Worm (Caenorhabditis elegans) whole organism, mixed stage, embryonic: ENCODE results near the gene C34C6.9.

Source experiments
- ceh-39 ChIP-seq: fragments of 150-350 bp; optimal IDR thresholded peaks from 2 replicates; lab custom pipeline; 2014; ENCODE audit warnings: missing biosample characterization, missing genetic modification characterization
- ceh-43 ChIP-seq: fragments of 200-800 bp; sonication (Bioruptor generic); optimal IDR thresholded peaks from 2 replicates; lab custom pipeline; 2018; ENCODE audit warnings: mild to moderate bottlenecking, missing genetic modification characterization, moderate library complexity, missing compliant biosample characterization
- ces-1 ChIP-seq: fragments of 150-350 bp; optimal IDR thresholded peaks from 2 replicates; lab custom pipeline; 2014; ENCODE audit warnings: missing biosample characterization, missing genetic modification reagents, missing genetic modification characterization
- elt-1 ChIP-seq: sonication (generic microtip); optimal IDR thresholded peaks from 2 replicates; lab custom pipeline; 2017; ENCODE audit warnings: missing genetic modification characterization, mild to moderate bottlenecking, missing compliant biosample characterization, antibody characterized with exemption, moderate library complexity, borderline replicate concordance; ENCODE audit not compliant: insufficient read depth
- lin-13 ChIP-seq: fragments of 150-350 bp; optimal IDR thresholded peaks from 2 replicates; lab custom pipeline; 2014; ENCODE audit warnings: missing biosample characterization, missing genetic modification characterization
- lin-32 ChIP-seq: fragments of 200-800 bp; sonication (Bioruptor generic); optimal IDR thresholded peaks from 2 replicates; lab custom pipeline; 2018; ENCODE audit warnings: mild to moderate bottlenecking, missing genetic modification characterization, missing compliant biosample characterization
- mls-2 ChIP-seq: sonication (generic microtip); optimal IDR thresholded peaks from 2 replicates; lab custom pipeline; 2016; ENCODE audit warnings: mild to moderate bottlenecking, missing genetic modification characterization, moderate library complexity, missing compliant biosample characterization
- nhr-76 ChIP-seq: sonication (generic microtip); optimal IDR thresholded peaks from 2 replicates; lab custom pipeline; 2017; ENCODE audit warnings: missing biosample characterization, missing genetic modification characterization
- pha-4 ChIP-seq: fragments of 150-350 bp; optimal IDR thresholded peaks from 2 replicates; lab custom pipeline; 2018; ENCODE audit warnings: missing biosample characterization, missing genetic modification reagents, missing genetic modification characterization
- sptf-1 ChIP-seq: sonication (generic microtip); optimal IDR thresholded peaks from 2 replicates; lab custom pipeline; 2017; ENCODE audit warnings: mild to moderate bottlenecking, missing genetic modification characterization, moderate library complexity, missing compliant biosample characterization
- tbx-8 ChIP-seq: fragments of 200-800 bp; sonication (Bioruptor generic); optimal IDR thresholded peaks from 2 replicates; lab custom pipeline; 2018; ENCODE audit warnings: mild to moderate bottlenecking, missing genetic modification characterization, moderate library complexity, missing compliant biosample characterization
- unc-120 ChIP-seq: sonication (generic microtip); optimal IDR thresholded peaks from 2 replicates; lab custom pipeline; 2017; ENCODE audit warnings: missing genetic modification characterization, missing compliant biosample characterization; ENCODE audit not compliant: poor library complexity, severe bottlenecking
- zip-8 ChIP-seq: fragments of 150-350 bp; optimal IDR thresholded peaks from 2 replicates; lab custom pipeline; 2014; ENCODE audit warnings: missing biosample characterization, missing genetic modification characterization

C34C6.9 gene

DNA sequence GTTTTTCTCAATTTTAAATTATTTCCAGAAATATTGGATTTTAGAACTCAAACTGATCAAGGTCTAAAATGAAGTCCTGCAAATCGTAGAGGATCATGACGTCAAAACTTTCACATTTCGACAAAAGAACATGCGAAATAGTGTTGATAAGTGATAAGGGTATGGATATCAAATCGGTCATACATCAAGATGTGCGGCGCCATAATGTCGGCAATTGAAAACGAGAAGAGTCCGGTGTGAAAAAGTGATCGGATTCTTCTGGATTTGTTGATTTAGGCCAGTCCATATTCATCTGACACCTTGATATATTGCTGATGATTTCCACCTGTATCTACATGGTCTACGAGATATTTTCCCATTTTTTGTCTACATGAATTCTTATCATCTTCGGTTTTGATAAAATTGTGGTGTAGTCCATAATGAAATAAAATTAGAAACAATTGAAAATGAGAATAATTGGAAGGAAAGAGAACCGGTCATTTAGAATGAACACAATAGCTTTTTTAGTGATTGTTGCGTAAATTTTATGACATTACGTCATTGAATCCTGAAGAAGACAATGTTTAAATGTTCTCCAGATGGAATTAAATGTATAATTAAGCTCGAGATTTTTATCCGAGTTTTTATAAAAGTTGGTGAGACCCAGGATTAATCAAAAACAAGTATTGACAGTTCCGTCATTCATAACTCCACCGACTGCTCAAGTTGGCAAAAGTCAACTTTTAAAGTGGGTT is 45.4 kb downstream of the C34C6.9 start:
- TF ChIP-seq lin-13 (tag; lab: Kevin White, UChicago) (no peak), sptf-1 (no peak), ces-1 (GFP tag; lab: Kevin White, UChicago) (no peak), ceh-43 (GFP tag; lab: Kevin White, UChicago) (no peak), unc-120 (no peak), zip-8 (tag; lab: Kevin White, UChicago) (peak; percentile 83), lin-32 (GFP tag; lab: Kevin White, UChicago) (no peak), tbx-8 (no peak), mls-2 (tag; lab: Kevin White, UChicago) (no peak), ceh-39 (tag; lab: Kevin White, UChicago) (no peak), pha-4 (peak; percentile 86)
- TF ChIP-seq, all 35 proteins: peak for 2

DNA sequence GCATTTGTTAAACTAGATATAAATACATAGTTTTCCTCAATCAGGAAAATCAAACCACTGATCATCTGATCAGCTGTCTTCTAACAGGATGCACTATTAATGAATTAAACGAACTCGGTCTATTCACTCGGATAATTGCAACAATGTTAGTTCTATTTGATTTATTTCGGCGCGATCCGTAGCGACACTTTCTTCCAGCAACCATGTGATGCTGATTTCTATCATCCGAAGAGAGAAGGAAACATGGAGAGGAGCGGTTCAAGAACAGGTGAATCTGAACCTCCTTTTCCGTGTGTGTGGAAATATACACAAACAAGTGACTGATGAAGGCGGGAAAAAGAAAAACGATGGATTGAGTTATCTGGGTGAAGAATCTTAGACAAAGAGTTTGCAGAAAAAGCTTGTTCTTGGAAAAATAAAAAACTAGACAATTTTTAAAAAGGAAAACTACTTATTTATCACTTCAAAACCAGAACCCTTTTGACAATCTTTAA is 46.1 kb downstream of the C34C6.9 start:
- no peak for TF ChIP-seq mls-2 (tag; lab: Kevin White, UChicago)
- peak; percentile 96 for TF ChIP-seq pha-4

DNA sequence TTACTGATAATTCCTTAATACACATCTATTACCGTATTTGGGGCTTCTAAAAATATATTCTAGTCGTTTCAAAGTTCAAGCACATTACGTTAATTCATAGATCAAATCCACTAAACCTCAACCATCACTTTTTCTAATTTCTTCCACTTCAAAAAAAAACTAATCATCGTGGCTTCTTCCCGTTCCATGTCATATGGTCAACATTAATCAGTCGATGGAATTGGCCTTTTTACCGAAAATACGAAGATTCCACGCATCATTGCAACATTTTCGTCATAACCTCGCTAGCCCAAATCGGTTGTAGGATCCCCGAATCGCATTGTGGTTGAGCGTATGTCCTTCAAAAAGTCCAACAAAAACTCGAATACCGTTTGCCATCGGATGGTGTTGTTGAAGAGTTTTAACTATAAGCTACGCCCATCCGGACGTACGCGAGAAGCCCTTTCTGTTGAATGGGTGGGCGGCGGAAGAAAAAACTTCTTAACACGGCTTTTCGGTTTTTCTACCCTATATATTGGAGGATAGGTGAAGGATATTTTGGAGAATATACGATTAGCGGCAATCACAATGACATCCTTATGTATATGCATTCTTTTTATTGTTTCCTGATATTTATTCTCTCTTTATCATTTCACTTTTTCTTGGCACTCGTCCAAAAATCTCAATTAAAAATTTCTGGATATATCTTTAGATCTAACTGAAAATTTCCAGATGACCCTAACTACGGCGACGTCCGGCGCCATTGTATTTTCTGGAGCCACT is 46.8 kb downstream of the C34C6.9 start, which contains the start of gene rol-6:
TSS of gene rol-6 (plus strand) at position 712 of the 762 bp plus-strand sequence.
- TF ChIP-seq elt-1 (no peak), pha-4 (peak; percentile 96)

DNA sequence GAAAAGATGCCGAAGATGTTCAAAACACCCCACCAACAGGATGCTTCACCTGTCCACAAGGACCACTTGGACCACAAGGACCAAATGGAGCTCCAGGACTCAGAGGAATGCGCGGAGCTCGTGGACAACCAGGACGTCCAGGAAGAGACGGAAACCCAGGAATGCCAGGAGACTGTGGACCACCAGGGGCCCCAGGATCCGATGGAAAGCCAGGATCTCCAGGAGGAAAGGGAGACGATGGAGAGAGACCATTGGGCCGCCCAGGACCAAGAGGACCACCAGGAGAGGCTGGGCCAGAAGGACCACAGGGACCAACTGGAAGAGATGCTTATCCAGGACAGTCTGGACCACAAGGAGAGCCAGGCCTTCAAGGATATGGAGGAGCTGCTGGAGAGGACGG is 47.9 kb downstream of the C34C6.9 start:
- TF ChIP-seq nhr-76 (no peak), pha-4 (peak; percentile 44)
